Worm (Caenorhabditis elegans): ENCODE results near the gene tba-7.

The tba-7 gene

ce11 chrIII:11344125-11344524 lies 27.5 kb downstream of the tba-7 start:
- TF ChIP-seq sptf-1 (tag; optimal IDR thresholded peaks at IDR 0.05): no peak
- no peak for TF ChIP-seq tbx-8 (GFP tag; optimal IDR thresholded peaks at IDR 0.05)
- no peak for TF ChIP-seq flh-1 (GFP tag; optimal IDR thresholded peaks at IDR 0.05)

- TF ChIP-seq mab-5 (tag; optimal IDR thresholded peaks at IDR 0.05): no peak
- no peak for TF ChIP-seq ceh-39 (tag; optimal IDR thresholded peaks at IDR 0.05)
- TF ChIP-seq ces-1 (GFP tag; optimal IDR thresholded peaks at IDR 0.05): peak; percentile 74
- TF ChIP-seq elt-3 (tag; optimal IDR thresholded peaks at IDR 0.05): no peak
- no peak for TF ChIP-seq mls-2 (tag; optimal IDR thresholded peaks at IDR 0.05)
- TF ChIP-seq nhr-2 (tag; optimal IDR thresholded peaks at IDR 0.05): no peak
- no peak for TF ChIP-seq zip-8 (tag; optimal IDR thresholded peaks at IDR 0.05)
- no peak for TF ChIP-seq ham-2 (GFP tag; optimal IDR thresholded peaks at IDR 0.05)
- TF ChIP-seq M03D4.4 (tag; optimal IDR thresholded peaks at IDR 0.05): no peak
- no peak for TF ChIP-seq cnd-1 (tag; optimal IDR thresholded peaks at IDR 0.05)
- no peak for TF ChIP-seq snpc-4 (tag; optimal IDR thresholded peaks at IDR 0.05)
- no peak for TF ChIP-seq mep-1 (tag; optimal IDR thresholded peaks at IDR 0.05)
- peak; percentile 31 for TF ChIP-seq unc-120 (tag; optimal IDR thresholded peaks at IDR 0.05; ENCODE audit: poor library complexity, severe bottlenecking)
- no peak for TF ChIP-seq flh-1 (GFP tag; optimal IDR thresholded peaks at IDR 0.05)
- no peak for TF ChIP-seq unc-39 (tag; optimal IDR thresholded peaks at IDR 0.05)
- no peak for TF ChIP-seq nhr-237 (tag; optimal IDR thresholded peaks at IDR 0.05)
Observed at ce11 chrIII:11343041-11343440, 28.5 kb downstream of the tba-7 start, which contains the start of the genes T28D6.6 and pen-2. Gene T28D6.6, minus strand, starts transcription at chrIII:11343108. Gene pen-2, plus strand, starts transcription at chrIII:11343322.

- no peak for TF ChIP-seq unc-120 (tag; optimal IDR thresholded peaks at IDR 0.05; ENCODE audit: poor library complexity, severe bottlenecking)
- TF ChIP-seq nhr-2 (tag; optimal IDR thresholded peaks at IDR 0.05): no peak
- no peak for TF ChIP-seq lin-13 (tag; optimal IDR thresholded peaks at IDR 0.05)
- TF ChIP-seq ceh-83 (GFP tag; optimal IDR thresholded peaks at IDR 0.05): no peak
- no peak for TF ChIP-seq blmp-1 (tag; optimal IDR thresholded peaks at IDR 0.05)
- TF ChIP-seq unc-39 (tag; optimal IDR thresholded peaks at IDR 0.05): no peak
- no peak for TF ChIP-seq zip-8 (tag; optimal IDR thresholded peaks at IDR 0.05)
- no peak for TF ChIP-seq drap-1 (GFP tag; optimal IDR thresholded peaks at IDR 0.05)
- no peak for TF ChIP-seq ces-1 (GFP tag; optimal IDR thresholded peaks at IDR 0.05)
- TF ChIP-seq snpc-4 (tag; optimal IDR thresholded peaks at IDR 0.05): no peak
- TF ChIP-seq mep-1 (tag; optimal IDR thresholded peaks at IDR 0.05): no peak
- no peak for TF ChIP-seq unc-62 (GFP tag; optimal IDR thresholded peaks at IDR 0.05)
- TF ChIP-seq pha-4 (tag; optimal IDR thresholded peaks at IDR 0.05): no peak
Observed at ce11 chrIII:11341466-11341865, 30.1 kb downstream of the tba-7 start.

- TF ChIP-seq elt-3 (tag; optimal IDR thresholded peaks at IDR 0.05) (no peak), ztf-11 (tag; optimal IDR thresholded peaks at IDR 0.05) (no peak), lin-13 (tag; optimal IDR thresholded peaks at IDR 0.05) (no peak), M03D4.4 (tag; optimal IDR thresholded peaks at IDR 0.05) (no peak), unc-62 (GFP tag; optimal IDR thresholded peaks at IDR 0.05) (no peak), lsy-2 (tag; optimal IDR thresholded peaks at IDR 0.05) (no peak), ceh-83 (GFP tag; optimal IDR thresholded peaks at IDR 0.05) (no peak), drap-1 (GFP tag; optimal IDR thresholded peaks at IDR 0.05) (no peak), nhr-28 (tag; optimal IDR thresholded peaks at IDR 0.05) (no peak), lin-32 (GFP tag; optimal IDR thresholded peaks at IDR 0.05) (no peak), ces-1 (GFP tag; optimal IDR thresholded peaks at IDR 0.05) (no peak), flh-1 (GFP tag; optimal IDR thresholded peaks at IDR 0.05) (no peak), ceh-39 (tag; optimal IDR thresholded peaks at IDR 0.05) (no peak), cnd-1 (tag; optimal IDR thresholded peaks at IDR 0.05) (no peak), unc-39 (tag; optimal IDR thresholded peaks at IDR 0.05) (no peak), hlh-1 (tag; optimal IDR thresholded peaks at IDR 0.05) (no peak), blmp-1 (tag; optimal IDR thresholded peaks at IDR 0.05) (no peak), nhr-2 (tag; optimal IDR thresholded peaks at IDR 0.05) (no peak)
Observed at ce11 chrIII:11337627-11338026, 34.0 kb downstream of the tba-7 start.

ce11 chrIII:11336072-11336471 lies 35.5 kb downstream of the tba-7 start:
- TF ChIP-seq mep-1 (tag; optimal IDR thresholded peaks at IDR 0.05) (no peak), mls-2 (tag; optimal IDR thresholded peaks at IDR 0.05) (no peak), ces-1 (GFP tag; optimal IDR thresholded peaks at IDR 0.05) (no peak), pha-4 (tag; optimal IDR thresholded peaks at IDR 0.05) (no peak), elt-1 (tag; optimal IDR thresholded peaks at IDR 0.05; ENCODE audit: borderline replicate concordance, insufficient read depth) (no peak), M03D4.4 (tag; optimal IDR thresholded peaks at IDR 0.05) (no peak), nhr-237 (tag; optimal IDR thresholded peaks at IDR 0.05) (no peak), unc-62 (GFP tag; optimal IDR thresholded peaks at IDR 0.05) (no peak), bed-3 (GFP tag; optimal IDR thresholded peaks at IDR 0.05) (no peak), nhr-76 (tag; optimal IDR thresholded peaks at IDR 0.05) (no peak), snpc-4 (tag; optimal IDR thresholded peaks at IDR 0.05) (no peak), tbx-8 (GFP tag; optimal IDR thresholded peaks at IDR 0.05) (no peak), flh-1 (GFP tag; optimal IDR thresholded peaks at IDR 0.05) (no peak), ham-2 (GFP tag; optimal IDR thresholded peaks at IDR 0.05) (no peak), ceh-83 (GFP tag; optimal IDR thresholded peaks at IDR 0.05) (no peak), cnd-1 (tag; optimal IDR thresholded peaks at IDR 0.05) (no peak), sem-2 (GFP tag; optimal IDR thresholded peaks at IDR 0.05) (no peak), hlh-1 (tag; optimal IDR thresholded peaks at IDR 0.05) (no peak)
